Fruit fly (Drosophila melanogaster) whole organism, wandering third instar larva: ENCODE data around the gene Ucp4C.

Source experiments
- Abd-B ChIP-seq: fragments of >200 bp; optimal IDR thresholded peaks from 2 replicates; lab custom pipeline; 2017; ENCODE audit warnings: missing biosample characterization, missing genetic modification characterization
- CG32264 ChIP-seq: fragments of 200-800 bp; sonication (Bioruptor generic); optimal IDR thresholded peaks from 2 replicates; lab custom pipeline; 2016; ENCODE audit warnings: missing biosample characterization, missing genetic modification characterization
- CG9705 ChIP-seq: fragments of 200-800 bp; sonication (Bioruptor generic); optimal IDR thresholded peaks from 2 replicates; lab custom pipeline; 2018; ENCODE audit warnings: missing biosample characterization, mild to moderate bottlenecking, missing genetic modification characterization
- CrebA ChIP-seq: fragments of 200-800 bp; sonication (Bioruptor generic); optimal IDR thresholded peaks from 2 replicates; lab custom pipeline; 2016; ENCODE audit warnings: missing biosample characterization, mild to moderate bottlenecking, missing genetic modification characterization, borderline replicate concordance
- Dfd ChIP-seq: fragments of >200 bp; optimal IDR thresholded peaks from 2 replicates; lab custom pipeline; 2017; ENCODE audit warnings: missing biosample characterization, missing genetic modification characterization
- Dif ChIP-seq: fragments of 200-275, 200-300 bp; sonication (Bioruptor generic); optimal IDR thresholded peaks from 2 replicates; lab custom pipeline; 2018; ENCODE audit warnings: missing biosample characterization, missing genetic modification characterization; ENCODE audit not compliant: partially characterized antibody
- GATAd ChIP-seq: sonication (Bioruptor generic); optimal IDR thresholded peaks from 2 replicates; lab custom pipeline; 2016; ENCODE audit warnings: missing biosample characterization, missing genetic modification characterization
- HLH106 ChIP-seq: fragments of 200-800 bp; optimal IDR thresholded peaks from 3 replicates; lab custom pipeline; 2019; ENCODE audit warnings: missing biosample characterization, mild to moderate bottlenecking, missing genetic modification characterization, moderate library complexity
- Hnf4 ChIP-seq: fragments of 200-800 bp; sonication (Bioruptor generic); optimal IDR thresholded peaks from 2 replicates; lab custom pipeline; 2016; ENCODE audit warnings: missing biosample characterization, mild to moderate bottlenecking, missing genetic modification characterization
- Hr78 ChIP-seq: fragments of >200 bp; optimal IDR thresholded peaks from 2 replicates; lab custom pipeline; 2017; ENCODE audit warnings: missing biosample characterization, missing genetic modification characterization
- Hr83 ChIP-seq: fragments of 200-300 bp; sonication (Bioruptor generic); optimal IDR thresholded peaks from 2 replicates; lab custom pipeline; 2016; ENCODE audit warnings: missing biosample characterization, mild to moderate bottlenecking, missing genetic modification characterization, moderate library complexity; ENCODE audit not compliant: poor library complexity, severe bottlenecking
- Jra ChIP-seq: sonication (Bioruptor generic); optimal IDR thresholded peaks from 2 replicates; lab custom pipeline; 2016; ENCODE audit warnings: missing biosample characterization, missing genetic modification characterization
- Mio ChIP-seq: sonication (Bioruptor generic); optimal IDR thresholded peaks from 2 replicates; lab custom pipeline; 2016; ENCODE audit warnings: missing biosample characterization, missing genetic modification characterization
- Myc ChIP-seq: fragments of >200 bp; optimal IDR thresholded peaks from 2 replicates; lab custom pipeline; 2017
- N ChIP-seq: fragments of >200 bp; optimal IDR thresholded peaks from 2 replicates; lab custom pipeline; 2018; ENCODE audit warnings: missing biosample characterization, missing external identifiers, missing genetic modification characterization
- OdsH ChIP-seq: fragments of 200-800 bp; sonication (Bioruptor generic); optimal IDR thresholded peaks from 2 replicates; lab custom pipeline; 2016; ENCODE audit warnings: missing biosample characterization, mild to moderate bottlenecking, missing genetic modification characterization
- Rel ChIP-seq, 2 experiments: fragments of 200-800 bp; sonication (Bioruptor generic) in 1 of 2; optimal IDR thresholded peaks; 2 replicates in 1 of 2; 3 replicates in 1 of 2; lab custom pipeline; 2016 to 2019; ENCODE audit warnings: mild to moderate bottlenecking in 2 of 2, missing biosample characterization in 2 of 2, missing genetic modification characterization in 2 of 2, moderate library complexity in 1 of 2
- Sp1 ChIP-seq: fragments of 200-800 bp; sonication (Bioruptor generic); optimal IDR thresholded peaks from 3 replicates; lab custom pipeline; 2019; ENCODE audit warnings: missing biosample characterization, mild to moderate bottlenecking, missing genetic modification characterization, moderate library complexity
- Vsx2 ChIP-seq: fragments of 200-300, 225-300 bp; sonication (Bioruptor generic); optimal IDR thresholded peaks from 2 replicates; lab custom pipeline; 2018; ENCODE audit warnings: missing biosample characterization, missing genetic modification characterization; ENCODE audit not compliant: partially characterized antibody
- br ChIP-seq: fragments of 200-800 bp; sonication (Bioruptor generic); optimal IDR thresholded peaks from 2 replicates; lab custom pipeline; 2016; ENCODE audit warnings: missing biosample characterization, missing genetic modification characterization
- brk ChIP-seq: fragments of 200-800 bp; sonication (Bioruptor generic); optimal IDR thresholded peaks from 2 replicates; lab custom pipeline; 2016; ENCODE audit warnings: missing biosample characterization, mild to moderate bottlenecking, missing genetic modification characterization
- dl ChIP-seq, 2 experiments: fragments of 175-275, 200-275 bp in 1 of 2; fragments of 200-275 bp in 1 of 2; sonication (Bioruptor generic); optimal IDR thresholded peaks; lab custom pipeline; 2018; ENCODE audit warnings: mild to moderate bottlenecking in 2 of 2, missing biosample characterization in 2 of 2, missing genetic modification characterization in 2 of 2, moderate library complexity in 2 of 2; ENCODE audit not compliant: partially characterized antibody in 2 of 2, insufficient read depth in 1 of 2
- dmrt93B ChIP-seq: fragments of 200-800 bp; sonication (Bioruptor generic); optimal IDR thresholded peaks from 2 replicates; lab custom pipeline; 2018; ENCODE audit warnings: missing biosample characterization, mild to moderate bottlenecking, missing genetic modification characterization
- dsf ChIP-seq: sonication (Bioruptor generic); optimal IDR thresholded peaks from 2 replicates; lab custom pipeline; 2016; ENCODE audit warnings: missing biosample characterization, missing genetic modification characterization, borderline replicate concordance
- ey ChIP-seq: fragments of 200-800 bp; sonication (Bioruptor generic); optimal IDR thresholded peaks from 2 replicates; lab custom pipeline; 2016; ENCODE audit warnings: missing biosample characterization, missing genetic modification characterization
- foxo ChIP-seq, 2 experiments: fragments of 200-800 bp; sonication (Bioruptor generic); optimal IDR thresholded peaks; 2 replicates in 1 of 2; 3 replicates in 1 of 2; lab custom pipeline; 2016 to 2017; ENCODE audit warnings: missing biosample characterization in 2 of 2, missing genetic modification characterization in 2 of 2
- fru ChIP-seq: fragments of 200-800 bp; sonication (Bioruptor generic); optimal IDR thresholded peaks from 3 replicates; lab custom pipeline; 2016; ENCODE audit warnings: missing biosample characterization, mild to moderate bottlenecking, missing genetic modification characterization
- h ChIP-seq: fragments of 200-800 bp; sonication (Bioruptor generic); optimal IDR thresholded peaks from 3 replicates; lab custom pipeline; 2016; ENCODE audit warnings: missing biosample characterization, mild to moderate bottlenecking, missing genetic modification characterization
- jim ChIP-seq: fragments of 175-275, 200-325 bp; sonication (Bioruptor generic); optimal IDR thresholded peaks from 2 replicates; lab custom pipeline; 2016; ENCODE audit warnings: missing biosample characterization, mild to moderate bottlenecking, missing genetic modification characterization
- lola ChIP-seq: fragments of >200 bp; optimal IDR thresholded peaks from 2 replicates; lab custom pipeline; 2017; ENCODE audit warnings: missing biosample characterization, missing genetic modification characterization
- pan ChIP-seq: fragments of >200 bp; optimal IDR thresholded peaks from 2 replicates; lab custom pipeline; 2017
- psq ChIP-seq: fragments of 200-800 bp; sonication (Bioruptor generic); optimal IDR thresholded peaks from 3 replicates; lab custom pipeline; 2017; ENCODE audit warnings: missing biosample characterization, mild to moderate bottlenecking, missing genetic modification characterization, moderate library complexity
- rgr ChIP-seq: fragments of 200-800 bp; sonication (Bioruptor generic); optimal IDR thresholded peaks from 3 replicates; lab custom pipeline; 2016; ENCODE audit warnings: missing biosample characterization, mild to moderate bottlenecking, missing genetic modification characterization
- sage ChIP-seq: fragments of 200-800 bp; sonication (Bioruptor generic); optimal IDR thresholded peaks from 2 replicates; lab custom pipeline; 2016; ENCODE audit warnings: missing biosample characterization, mild to moderate bottlenecking, missing genetic modification characterization
- sv ChIP-seq: fragments of 200-800 bp; sonication (Bioruptor generic); optimal IDR thresholded peaks from 3 replicates; lab custom pipeline; 2016; ENCODE audit warnings: missing biosample characterization, missing genetic modification characterization
- tai ChIP-seq: sonication (Bioruptor generic); optimal IDR thresholded peaks from 2 replicates; lab custom pipeline; 2016; ENCODE audit warnings: missing biosample characterization, missing genetic modification characterization
- usp ChIP-seq: fragments of >200 bp; optimal IDR thresholded peaks from 2 replicates; lab custom pipeline; 2017; ENCODE audit warnings: missing biosample characterization, missing genetic modification characterization
- woc ChIP-seq: sonication (Bioruptor generic); optimal IDR thresholded peaks from 2 replicates; lab custom pipeline; 2016; ENCODE audit warnings: missing biosample characterization, mild to moderate bottlenecking, missing genetic modification characterization

Gene Ucp4C

dm6 chr2L:5977070-5977728 lies 8.8 kb downstream of the Ucp4C start (continued):
- peak; percentile 54 for TF ChIP-seq Dif (GFP tag; lab: Kevin White, UChicago)
- TF ChIP-seq h (GFP tag; lab: Kevin White, UChicago) = peak; percentile 61
- no peak for TF ChIP-seq Dfd (GFP tag; lab: Kevin White, UChicago)
- no peak for TF ChIP-seq Hnf4 (GFP tag; lab: Kevin White, UChicago)
- no peak for TF ChIP-seq Myc (lab: Kevin White, UChicago)
- TF ChIP-seq Rel (GFP tag; optimal IDR thresholded peaks at IDR 0.05; lab: Kevin White, UChicago) = no peak
- TF ChIP-seq Rel (tag; optimal IDR thresholded peaks at IDR 0.05; lab: Kevin White, UChicago) = peak; percentile 35

- TF ChIP-seq Jra (peak; percentile 33), GATAd (no peak)
Observed at dm6 chr2L:5977729-5978078, 9.3 kb downstream of the Ucp4C start.

- no peak for TF ChIP-seq jim
- peak; percentile 21 for TF ChIP-seq HLH106 (tag; lab: Kevin White, UChicago)
- TF ChIP-seq dmrt93B (GFP tag; lab: Kevin White, UChicago) = no peak
- no peak for TF ChIP-seq pan (lab: Kevin White, UChicago)
- TF ChIP-seq psq (GFP tag; lab: Kevin White, UChicago) = peak; percentile 23
- peak; percentile 53 for TF ChIP-seq Hnf4 (GFP tag; lab: Kevin White, UChicago)
- no peak for TF ChIP-seq ey (GFP tag; lab: Kevin White, UChicago)
- no peak for TF ChIP-seq dsf (GFP tag; lab: Kevin White, UChicago)
- peak; percentile 67 for TF ChIP-seq Jra
- TF ChIP-seq N = no peak
- TF ChIP-seq Hr78 (GFP tag; lab: Kevin White, UChicago) = peak; percentile 3
- peak; percentile 7 for TF ChIP-seq Sp1 (GFP tag; lab: Kevin White, UChicago)
- no peak for TF ChIP-seq CG9705 (GFP tag; lab: Kevin White, UChicago)
- TF ChIP-seq Dfd (GFP tag; lab: Kevin White, UChicago) = no peak
- TF ChIP-seq Vsx2 (GFP tag; lab: Kevin White, UChicago) = no peak
- TF ChIP-seq woc (GFP tag; lab: Kevin White, UChicago) = peak; percentile 37
- no peak for TF ChIP-seq CG32264 (GFP tag; lab: Kevin White, UChicago)
- no peak for TF ChIP-seq sv (GFP tag; lab: Kevin White, UChicago)
- no peak for TF ChIP-seq dl (GFP tag; optimal IDR thresholded peaks at IDR 0.05; lab: Kevin White, UChicago; ENCODE audit: insufficient read depth in 1 of 2, partially characterized antibody in 2 of 2)
- TF ChIP-seq brk = peak; percentile 70
- peak; percentile 37 for TF ChIP-seq Mio (GFP tag; lab: Kevin White, UChicago)
- no peak for TF ChIP-seq fru (GFP tag; lab: Kevin White, UChicago)
- TF ChIP-seq Dif (GFP tag; lab: Kevin White, UChicago) = no peak
- TF ChIP-seq Abd-B (GFP tag; lab: Kevin White, UChicago) = no peak
- peak; percentile 18 to 24 for TF ChIP-seq foxo (GFP tag; optimal IDR thresholded peaks at IDR 0.05; lab: Kevin White, UChicago)
- TF ChIP-seq tai = no peak
- peak; percentile 34 for TF ChIP-seq OdsH (GFP tag; lab: Kevin White, UChicago)
- TF ChIP-seq CrebA (GFP tag; lab: Kevin White, UChicago) = peak; percentile 94
- no peak for TF ChIP-seq lola (GFP tag; lab: Kevin White, UChicago)
- TF ChIP-seq GATAd = no peak
- TF ChIP-seq usp (GFP tag; lab: Kevin White, UChicago) = no peak
- no peak for TF ChIP-seq Myc (lab: Kevin White, UChicago)
- TF ChIP-seq Hr83 (GFP tag; lab: Kevin White, UChicago) = peak; percentile 70
- peak; percentile 50 for TF ChIP-seq br (GFP tag; lab: Kevin White, UChicago)
- TF ChIP-seq Rel (GFP tag; optimal IDR thresholded peaks at IDR 0.05; lab: Kevin White, UChicago) = peak; percentile 78
- peak; percentile 72 for TF ChIP-seq Rel (tag; optimal IDR thresholded peaks at IDR 0.05; lab: Kevin White, UChicago)
- TF ChIP-seq sage = no peak
- TF ChIP-seq h (GFP tag; lab: Kevin White, UChicago) = peak; percentile 79
- TF ChIP-seq rgr (GFP tag; lab: Kevin White, UChicago) = peak; percentile 38
- TF ChIP-seq, all 38 proteins: peak for 17
Observed at dm6 chr2L:5978333-5979054, 10.1 kb downstream of the Ucp4C start.
